Worm (Caenorhabditis elegans): ENCODE results near the gene F35C11.2.

F35C11.2 gene

DNA sequence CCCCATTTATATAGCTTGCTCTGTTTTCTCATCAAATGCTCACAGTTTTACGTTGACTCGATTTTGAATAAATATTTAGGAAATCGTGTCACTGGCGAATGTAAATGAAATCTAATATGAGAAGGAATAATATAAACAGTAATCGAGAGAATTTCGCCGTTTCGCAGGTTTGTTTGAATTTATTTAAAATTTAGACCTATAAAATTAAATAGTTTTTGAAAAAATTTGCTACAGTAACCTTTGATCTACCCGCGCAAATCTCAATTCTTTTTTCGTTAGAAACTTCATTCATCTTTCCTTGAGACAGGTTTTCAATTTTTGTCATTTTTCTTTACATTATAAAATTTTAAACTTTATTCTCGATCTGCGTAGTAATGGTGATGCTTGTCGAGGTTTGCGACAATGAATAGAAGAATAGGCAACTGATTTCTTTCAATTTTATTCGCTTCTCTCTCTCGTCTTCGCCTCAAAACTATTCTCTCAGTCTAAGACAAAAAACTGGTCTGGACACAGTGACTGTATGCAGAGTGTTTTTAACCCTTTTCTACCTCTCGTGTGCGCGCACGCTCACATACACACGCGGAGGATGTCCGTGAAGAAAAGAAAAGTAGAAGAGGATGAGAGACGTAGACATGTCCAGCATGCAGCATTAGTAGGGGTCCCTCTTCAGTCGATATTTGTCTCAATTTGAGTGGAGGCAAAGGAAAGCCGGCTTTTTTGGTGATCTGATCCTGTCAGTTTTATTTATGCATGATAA is 26.1 kb downstream of the F35C11.2 start, which contains the start of gene dab-1:
Gene dab-1, plus strand, starts transcription at position 78 of the 757 bp plus-strand sequence.
- TF ChIP-seq nhr-129 (tag; optimal IDR thresholded peaks at IDR 0.05) (peak; percentile 68), unc-55 (GFP tag; optimal IDR thresholded peaks at IDR 0.05) (peak; percentile 28), C34F6.9 (tag; optimal IDR thresholded peaks at IDR 0.05) (peak; percentile 46), dmd-4 (tag; optimal IDR thresholded peaks at IDR 0.05) (no peak), lsy-2 (tag; optimal IDR thresholded peaks at IDR 0.05) (peak in 1 of 2 experiments; percentile 32), mdl-1 (tag; optimal IDR thresholded peaks at IDR 0.05) (peak in 1 of 2 experiments; percentile 29), fos-1 (tag; optimal IDR thresholded peaks at IDR 0.05) (peak; percentile 35), sma-9 (GFP tag; optimal IDR thresholded peaks at IDR 0.05) (no peak), sma-9 (tag; optimal IDR thresholded peaks at IDR 0.05) (no peak), blmp-1 (tag; optimal IDR thresholded peaks at IDR 0.05; ENCODE audit: insufficient read depth) (peak; percentile 10), sem-4 (tag; optimal IDR thresholded peaks at IDR 0.05) (peak; percentile 61), sma-3 (GFP tag; optimal IDR thresholded peaks at IDR 0.05) (peak; percentile 9), nhr-25 (tag; optimal IDR thresholded peaks at IDR 0.05) (peak; percentile 86), nhr-21 (tag; optimal IDR thresholded peaks at IDR 0.05) (peak; percentile 43), mbf-1 (tag; optimal IDR thresholded peaks at IDR 0.05) (no peak)

- TF ChIP-seq fos-1 (tag; optimal IDR thresholded peaks at IDR 0.05), result no peak
- no peak for TF ChIP-seq mbf-1 (tag; optimal IDR thresholded peaks at IDR 0.05)
- TF ChIP-seq nhr-77 (tag; optimal IDR thresholded peaks at IDR 0.05), result no peak
- no peak for TF ChIP-seq sma-3 (GFP tag; optimal IDR thresholded peaks at IDR 0.05)
- TF ChIP-seq nhr-11 (tag; optimal IDR thresholded peaks at IDR 0.05), result no peak
- TF ChIP-seq lin-39 (tag; optimal IDR thresholded peaks at IDR 0.05), result no peak
- TF ChIP-seq nhr-10 (tag; optimal IDR thresholded peaks at IDR 0.05), result no peak
- no peak for TF ChIP-seq nhr-25 (tag; optimal IDR thresholded peaks at IDR 0.05)
- no peak for TF ChIP-seq unc-55 (GFP tag; optimal IDR thresholded peaks at IDR 0.05)
- no peak for TF ChIP-seq ztf-4 (tag; optimal IDR thresholded peaks at IDR 0.05)
- no peak for TF ChIP-seq ztf-11 (tag; optimal IDR thresholded peaks at IDR 0.05)
- no peak for TF ChIP-seq ceh-16 (tag; optimal IDR thresholded peaks at IDR 0.05)
- no peak for TF ChIP-seq lin-11 (tag; optimal IDR thresholded peaks at IDR 0.05)
- TF ChIP-seq gmeb-1 (tag; optimal IDR thresholded peaks at IDR 0.05), result no peak
- TF ChIP-seq F13H6.1 (tag; optimal IDR thresholded peaks at IDR 0.05), result no peak
- no peak for TF ChIP-seq peb-1 (tag; optimal IDR thresholded peaks at IDR 0.05)
- TF ChIP-seq zag-1 (tag; optimal IDR thresholded peaks at IDR 0.05), result no peak
- no peak for TF ChIP-seq lsy-2 (tag; optimal IDR thresholded peaks at IDR 0.05)
- TF ChIP-seq elt-3 (tag; optimal IDR thresholded peaks at IDR 0.05), result no peak
- no peak for TF ChIP-seq nhr-12 (tag; optimal IDR thresholded peaks at IDR 0.05)
These were observed 28.4 kb downstream of the F35C11.2 start for ce11 chrII:8220267-8220666.

DNA sequence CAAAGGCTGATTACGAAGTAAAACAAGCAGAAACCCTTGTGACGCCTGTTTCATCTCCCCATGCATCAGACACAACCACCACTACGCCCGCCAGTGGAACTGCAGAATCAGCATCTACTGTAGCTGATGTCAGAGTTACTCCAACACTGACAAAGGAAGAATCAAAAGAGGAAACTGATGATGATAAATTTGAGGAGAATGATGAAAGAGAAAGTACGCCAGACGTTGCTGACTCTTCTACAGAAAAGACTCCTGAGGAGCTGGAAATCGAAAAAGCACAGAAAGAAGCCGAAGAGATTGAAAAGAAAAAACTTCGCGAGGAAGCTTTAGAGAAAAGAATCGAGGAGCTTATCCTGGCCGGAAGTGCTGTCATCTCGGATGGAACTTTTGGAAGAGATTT is 30.4 kb downstream of the F35C11.2 start:
- TF ChIP-seq ztf-1 (GFP tag; conservative IDR thresholded peaks at IDR 0.05), result no peak
- TF ChIP-seq nhr-237 (tag; optimal IDR thresholded peaks at IDR 0.05), result no peak
- no peak for TF ChIP-seq lin-39 (tag; optimal IDR thresholded peaks at IDR 0.05)
- TF ChIP-seq sma-3 (GFP tag; optimal IDR thresholded peaks at IDR 0.05), result no peak
- no peak for TF ChIP-seq ztf-11 (tag; optimal IDR thresholded peaks at IDR 0.05)
- TF ChIP-seq aly-2 (tag; optimal IDR thresholded peaks at IDR 0.05), result no peak
- no peak for TF ChIP-seq mbf-1 (tag; optimal IDR thresholded peaks at IDR 0.05)
- TF ChIP-seq peb-1 (tag; optimal IDR thresholded peaks at IDR 0.05), result no peak
- no peak for TF ChIP-seq skn-1 (tag; optimal IDR thresholded peaks at IDR 0.05)
- no peak for TF ChIP-seq F13H6.1 (tag; optimal IDR thresholded peaks at IDR 0.05)
- TF ChIP-seq mdl-1 (tag; optimal IDR thresholded peaks at IDR 0.05), result no peak

- no peak for TF ChIP-seq fos-1 (tag; optimal IDR thresholded peaks at IDR 0.05)
- TF ChIP-seq aly-2 (tag; optimal IDR thresholded peaks at IDR 0.05), result no peak
- no peak for TF ChIP-seq skn-1 (tag; optimal IDR thresholded peaks at IDR 0.05)
- TF ChIP-seq ZK546.5 (tag; optimal IDR thresholded peaks at IDR 0.05), result no peak
- TF ChIP-seq ama-1 (optimal IDR thresholded peaks at IDR 0.05), result no peak
These were observed 31.7 kb downstream of the F35C11.2 start, which contains the start of gene ifg-1 for ce11 chrII:8216922-8217321. ifg-1 (plus strand) TSS chrII:8217222.
